Worm (Caenorhabditis elegans) whole organism, young adult: ENCODE measurements around the gene tbx-9.

Source experiments
- efl-1 ChIP-seq: fragments of 150-350 bp; optimal IDR thresholded peaks from 2 replicates; lab custom pipeline; 2014; ENCODE audit warnings: missing biosample characterization, missing genetic modification reagents, missing genetic modification characterization
- lin-35 ChIP-seq, 3 experiments: fragments of 150-350 bp in 2 of 3; sonication (generic microtip) in 1 of 3; optimal IDR thresholded peaks; 2 replicates each; lab custom pipeline; 2014 to 2018; ENCODE audit warnings: missing biosample characterization in 3 of 3, missing genetic modification characterization in 3 of 3, missing genetic modification reagents in 3 of 3
- nfya-2 ChIP-seq: fragments of 200-800 bp; sonication (Bioruptor generic); IDR thresholded peaks from 2 replicates; pipeline ENCODE4 v1.3.6; 2022; ENCODE audit warnings: missing genetic modification reagents, missing genetic modification characterization, missing compliant biosample characterization
- nhr-90 ChIP-seq: sonication (generic microtip); optimal IDR thresholded peaks from 2 replicates; lab custom pipeline; 2016; ENCODE audit warnings: missing genotype, mild to moderate bottlenecking, missing genetic modification characterization, missing compliant biosample characterization
- rcor-1 ChIP-seq: fragments of 200-800 bp; sonication (Bioruptor generic); IDR thresholded peaks from 2 replicates; pipeline ENCODE4 v1.3.6; 2022; ENCODE audit warnings: missing genetic modification reagents, missing genetic modification characterization, missing compliant biosample characterization
- unc-62 ChIP-seq: fragments of 150-350 bp; optimal IDR thresholded peaks from 2 replicates; lab custom pipeline; 2014; ENCODE audit warnings: missing biosample characterization, missing genetic modification reagents, missing genetic modification characterization

- TF ChIP-seq rcor-1 (GFP tag; lab: Robert Waterston, UW) (no peak), unc-62 (GFP tag; lab: Kevin White, UChicago) (no peak), nfya-2 (GFP tag; lab: Robert Waterston, UW) (no peak), lin-35 (GFP tag; optimal IDR thresholded peaks at IDR 0.05; lab: Kevin White, UChicago) (no peak), efl-1 (GFP tag; lab: Kevin White, UChicago) (no peak), nhr-90 (tag; lab: Kevin White, UChicago) (no peak)
These were observed 20.9 kb downstream of the tbx-9 start, which contains the start of gene sas-7 for ce11 chrIII:10320788-10321187.
